Worm (Caenorhabditis elegans): ENCODE data around the gene ost-1.

The ost-1 gene

DNA sequence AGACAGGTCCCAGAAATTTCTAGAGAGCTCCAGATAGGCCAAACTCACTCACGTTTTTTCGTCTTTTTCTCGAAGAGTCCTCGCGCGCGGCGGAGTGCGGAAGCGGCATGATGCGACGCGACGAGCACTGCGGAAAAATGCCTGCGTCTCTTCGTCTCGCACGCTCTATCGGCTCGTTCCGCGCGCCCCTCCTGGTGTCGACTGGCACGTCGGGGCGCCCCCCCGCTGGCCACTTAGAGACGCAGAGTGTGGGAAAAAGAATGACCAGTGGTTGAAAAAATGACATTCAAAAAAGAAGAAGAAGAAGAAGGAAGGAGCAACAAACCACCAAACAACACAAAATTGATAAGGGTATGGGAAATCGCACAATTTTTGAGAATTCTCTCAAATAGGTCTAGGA, 39.8 kb upstream of the ost-1 start, which contains the start of gene znf-782:
TSS of gene znf-782 (minus strand) at position 96 of the 400 bp plus-strand sequence.
- TF ChIP-seq nhr-11 (tag; optimal IDR thresholded peaks at IDR 0.05), result peak; percentile 11
- TF ChIP-seq jun-1 (tag; optimal IDR thresholded peaks at IDR 0.05), result peak; percentile 21
- peak; percentile 33 for TF ChIP-seq hmg-11 (tag; optimal IDR thresholded peaks at IDR 0.05)
- no peak for TF ChIP-seq daf-12 (tag; optimal IDR thresholded peaks at IDR 0.05)
- TF ChIP-seq nhr-23 (tag; optimal IDR thresholded peaks at IDR 0.05), result no peak
- no peak for TF ChIP-seq ceh-82 (tag; optimal IDR thresholded peaks at IDR 0.05)
- no peak for TF ChIP-seq unc-62 (GFP tag; optimal IDR thresholded peaks at IDR 0.05)
- no peak for TF ChIP-seq egl-27 (tag; optimal IDR thresholded peaks at IDR 0.05)
- TF ChIP-seq R02D3.7 (tag; optimal IDR thresholded peaks at IDR 0.05), result no peak
- TF ChIP-seq elt-2 (tag; optimal IDR thresholded peaks at IDR 0.05), result peak; percentile 31
- peak; percentile 74 for TF ChIP-seq nfya-1 (tag; optimal IDR thresholded peaks at IDR 0.05; ENCODE audit: insufficient read depth)
- peak; percentile 8 for TF ChIP-seq lin-15B (tag; optimal IDR thresholded peaks at IDR 0.05)
- peak; percentile 19 for TF ChIP-seq tbx-2 (tag; optimal IDR thresholded peaks at IDR 0.05)
- no peak for TF ChIP-seq zag-1 (tag; optimal IDR thresholded peaks at IDR 0.05)
- TF ChIP-seq mml-1 (tag; optimal IDR thresholded peaks at IDR 0.05), result no peak
- peak; percentile 1 for TF ChIP-seq skn-1 (tag; optimal IDR thresholded peaks at IDR 0.05)
- TF ChIP-seq egl-5 (tag; optimal IDR thresholded peaks at IDR 0.05), result peak; percentile 57
- peak; percentile 1 for TF ChIP-seq pha-4 (tag; optimal IDR thresholded peaks at IDR 0.05)
- TF ChIP-seq nhr-28 (tag; optimal IDR thresholded peaks at IDR 0.05), result no peak
- peak; percentile 70 for TF ChIP-seq lin-39 (tag; optimal IDR thresholded peaks at IDR 0.05)
- no peak for TF ChIP-seq unc-39 (tag; optimal IDR thresholded peaks at IDR 0.05)
- TF ChIP-seq mdl-1 (tag; optimal IDR thresholded peaks at IDR 0.05), result no peak
- TF ChIP-seq aly-2 (tag; optimal IDR thresholded peaks at IDR 0.05), result no peak
- no peak for TF ChIP-seq elt-1 (tag; optimal IDR thresholded peaks at IDR 0.05)
- no peak for TF ChIP-seq ztf-11 (tag; optimal IDR thresholded peaks at IDR 0.05)
- no peak for TF ChIP-seq elt-3 (tag; optimal IDR thresholded peaks at IDR 0.05)
- no peak for TF ChIP-seq eor-1 (tag; optimal IDR thresholded peaks at IDR 0.05)
- TF ChIP-seq lsy-12 (tag; optimal IDR thresholded peaks at IDR 0.05), result peak; percentile 47

DNA sequence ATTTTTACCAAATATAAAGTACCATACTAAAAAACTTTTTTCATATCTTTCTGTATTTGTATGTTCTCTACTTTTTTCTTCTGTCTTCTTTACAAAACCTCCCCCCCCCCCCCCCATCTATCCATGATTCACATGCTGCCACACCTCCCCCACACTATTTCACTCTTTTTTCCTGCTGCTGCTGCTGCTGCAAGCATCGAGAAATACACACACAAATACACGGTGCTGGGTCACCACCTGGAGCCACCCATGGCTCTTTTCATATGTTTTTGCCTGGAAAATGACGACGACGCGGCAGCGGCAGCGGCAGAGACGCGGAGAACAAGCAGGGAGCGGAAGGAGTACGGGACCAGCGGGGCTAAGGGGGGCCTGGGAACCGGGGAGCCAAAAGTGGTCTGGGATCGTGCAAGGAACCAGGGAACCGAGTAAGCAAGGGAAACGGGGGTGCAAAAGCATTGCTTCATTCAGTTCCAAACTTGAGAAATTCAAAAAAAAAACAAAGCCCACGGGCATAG, 38.4 kb upstream of the ost-1 start:
- TF ChIP-seq egl-5 (tag; optimal IDR thresholded peaks at IDR 0.05) (no peak), lin-39 (tag; optimal IDR thresholded peaks at IDR 0.05) (peak; percentile 35), pha-4 (tag; optimal IDR thresholded peaks at IDR 0.05) (peak; percentile 17), unc-39 (tag; optimal IDR thresholded peaks at IDR 0.05) (no peak), tbx-2 (tag; optimal IDR thresholded peaks at IDR 0.05) (no peak)

DNA sequence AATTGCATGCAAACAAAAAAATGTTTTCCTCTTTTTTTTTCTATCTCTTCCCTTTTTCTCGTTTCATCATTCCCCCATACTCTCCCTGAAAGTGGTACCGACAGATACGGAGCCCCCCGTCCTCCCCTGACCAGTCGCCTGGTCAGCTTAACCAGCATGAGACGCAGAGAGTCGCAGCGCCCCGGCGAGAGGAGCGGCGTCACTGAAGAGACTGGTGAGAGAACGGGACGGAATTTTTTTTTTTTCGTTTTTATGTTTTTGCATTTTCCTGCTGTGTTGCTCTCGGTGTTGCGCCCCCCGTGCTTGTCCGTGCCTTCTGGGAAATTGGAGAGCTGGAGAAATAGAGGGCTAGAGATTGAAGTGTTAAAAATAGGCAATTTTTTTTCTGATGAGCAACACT, 36.8 kb upstream of the ost-1 start:
- TF ChIP-seq zag-1 (tag; optimal IDR thresholded peaks at IDR 0.05) (peak; percentile 65), nhr-43 (tag; optimal IDR thresholded peaks at IDR 0.05; ENCODE audit: poor library complexity, severe bottlenecking) (no peak), unc-62 (GFP tag; optimal IDR thresholded peaks at IDR 0.05) (peak; percentile 39), daf-12 (tag; optimal IDR thresholded peaks at IDR 0.05) (peak; percentile 31), egl-27 (tag; optimal IDR thresholded peaks at IDR 0.05) (no peak), mdl-1 (tag; optimal IDR thresholded peaks at IDR 0.05) (peak; percentile 70), nhr-237 (tag; optimal IDR thresholded peaks at IDR 0.05) (no peak), elt-3 (tag; optimal IDR thresholded peaks at IDR 0.05) (no peak), skn-1 (tag; optimal IDR thresholded peaks at IDR 0.05) (peak; percentile 60), ceh-16 (tag; optimal IDR thresholded peaks at IDR 0.05) (no peak), nhr-67 (tag; optimal IDR thresholded peaks at IDR 0.05) (no peak), pqm-1 (tag; optimal IDR thresholded peaks at IDR 0.05) (peak; percentile 79), snpc-4 (tag; optimal IDR thresholded peaks at IDR 0.05) (peak; percentile 49), fkh-2 (tag; optimal IDR thresholded peaks at IDR 0.05) (no peak), sea-2 (GFP tag; optimal IDR thresholded peaks at IDR 0.05) (no peak), ZK546.5 (tag; optimal IDR thresholded peaks at IDR 0.05) (no peak), fkh-10 (GFP tag; optimal IDR thresholded peaks at IDR 0.05) (peak; percentile 92), mml-1 (tag; optimal IDR thresholded peaks at IDR 0.05) (no peak), eor-1 (tag; optimal IDR thresholded peaks at IDR 0.05) (no peak), elt-1 (tag; optimal IDR thresholded peaks at IDR 0.05) (no peak), ceh-9 (tag; optimal IDR thresholded peaks at IDR 0.05) (no peak), nhr-77 (tag; optimal IDR thresholded peaks at IDR 0.05) (peak; percentile 30), tbx-2 (tag; optimal IDR thresholded peaks at IDR 0.05) (peak; percentile 76), pha-4 (tag; optimal IDR thresholded peaks at IDR 0.05) (peak; percentile 97), elt-2 (tag; optimal IDR thresholded peaks at IDR 0.05) (peak; percentile 55), R02D3.7 (tag; optimal IDR thresholded peaks at IDR 0.05) (peak; percentile 78), nhr-28 (tag; optimal IDR thresholded peaks at IDR 0.05) (no peak), nhr-25 (tag; optimal IDR thresholded peaks at IDR 0.05) (no peak), ceh-82 (tag; optimal IDR thresholded peaks at IDR 0.05) (peak; percentile 73), lsy-12 (tag; optimal IDR thresholded peaks at IDR 0.05) (no peak), nhr-11 (tag; optimal IDR thresholded peaks at IDR 0.05) (peak; percentile 74), hmg-11 (tag; optimal IDR thresholded peaks at IDR 0.05) (peak; percentile 88), nhr-23 (tag; optimal IDR thresholded peaks at IDR 0.05) (peak; percentile 15), nfya-1 (tag; optimal IDR thresholded peaks at IDR 0.05; ENCODE audit: insufficient read depth) (peak; percentile 95), aly-2 (tag; optimal IDR thresholded peaks at IDR 0.05) (no peak), ama-1 (optimal IDR thresholded peaks at IDR 0.05) (no peak), ztf-11 (tag; optimal IDR thresholded peaks at IDR 0.05) (peak; percentile 16), nhr-12 (tag; optimal IDR thresholded peaks at IDR 0.05) (no peak), lin-15B (tag; optimal IDR thresholded peaks at IDR 0.05) (peak; percentile 68), nhr-76 (tag; optimal IDR thresholded peaks at IDR 0.05) (no peak), lin-39 (tag; optimal IDR thresholded peaks at IDR 0.05) (peak; percentile 94), jun-1 (tag; optimal IDR thresholded peaks at IDR 0.05) (peak; percentile 81), fos-1 (tag; optimal IDR thresholded peaks at IDR 0.05) (no peak)

Measured in whole organism, L3 larva.